Worm (Caenorhabditis elegans) whole organism, mixed stage, embryonic: Measurements from ENCODE around the gene ZK688.5.

Source experiments
- sptf-1 ChIP-seq: sonication (generic microtip); optimal IDR thresholded peaks from 2 replicates; lab custom pipeline; 2017; ENCODE audit warnings: mild to moderate bottlenecking, missing genetic modification characterization, moderate library complexity, missing compliant biosample characterization
- unc-62 ChIP-seq: fragments of 150-350 bp; optimal IDR thresholded peaks from 2 replicates; lab custom pipeline; 2014; ENCODE audit warnings: missing biosample characterization, missing genetic modification reagents, missing genetic modification characterization

ce11 chrIII:7858407-7859029, 32.9 kb downstream of the ZK688.5 start, which contains the start of the genes coq-5 and ufm-1:
- TF ChIP-seq unc-62 (GFP tag; lab: Kevin White, UChicago) (no peak), sptf-1 (tag; lab: Kevin White, UChicago) (no peak)
